Fruit fly (Drosophila melanogaster): ENCODE results near the gene NK7.1.
A peak's percentile ranks its signal among the peaks of the same experiment; 100 is the strongest.

NK7.1 gene

dm6 chr3R:14397927-14398326, 25.2 kb upstream of the NK7.1 start:
- TF ChIP-seq CG11617 (GFP tag; optimal IDR thresholded peaks at IDR 0.05) (no peak), Mnt (GFP tag; optimal IDR thresholded peaks at IDR 0.05) (no peak), cic (GFP tag; optimal IDR thresholded peaks at IDR 0.05) (no peak), CG33017 (tag; optimal IDR thresholded peaks at IDR 0.05) (no peak), bab1 (GFP tag; optimal IDR thresholded peaks at IDR 0.05) (no peak), Clk (GFP tag; optimal IDR thresholded peaks at IDR 0.05) (no peak), CG12768 (GFP tag; optimal IDR thresholded peaks at IDR 0.05) (no peak), kay (GFP tag; ENCODE audit: borderline replicate concordance) (no peak), cnc (optimal IDR thresholded peaks at IDR 0.05) (no peak)

dm6 chr3R:14391281-14391680, 18.5 kb upstream of the NK7.1 start:
- TF ChIP-seq CG5204 (GFP tag; optimal IDR thresholded peaks at IDR 0.05): peak; percentile 30
- TF ChIP-seq CG14711 (tag; optimal IDR thresholded peaks at IDR 0.05): peak; percentile 56
- TF ChIP-seq Clk (GFP tag; optimal IDR thresholded peaks at IDR 0.05): no peak
- TF ChIP-seq Mnt (GFP tag; optimal IDR thresholded peaks at IDR 0.05): peak; percentile 47
- peak; percentile 53 for TF ChIP-seq Crg-1 (GFP tag; optimal IDR thresholded peaks at IDR 0.05)
- peak; percentile 80 for TF ChIP-seq toe (GFP tag; optimal IDR thresholded peaks at IDR 0.05)
- TF ChIP-seq pad (GFP tag; optimal IDR thresholded peaks at IDR 0.05): peak; percentile 74
- no peak for TF ChIP-seq cic (GFP tag; optimal IDR thresholded peaks at IDR 0.05)
- no peak for TF ChIP-seq tj (GFP tag; optimal IDR thresholded peaks at IDR 0.05)
- TF ChIP-seq Hr96 (GFP tag; optimal IDR thresholded peaks at IDR 0.05): peak; percentile 66
- no peak for TF ChIP-seq CG11617 (GFP tag; optimal IDR thresholded peaks at IDR 0.05)
- TF ChIP-seq ovo (GFP tag; optimal IDR thresholded peaks at IDR 0.05): peak; percentile 41
- no peak for TF ChIP-seq cnc (optimal IDR thresholded peaks at IDR 0.05)
- TF ChIP-seq bab1 (GFP tag; optimal IDR thresholded peaks at IDR 0.05): peak; percentile 35
- no peak for TF ChIP-seq kay (GFP tag; ENCODE audit: borderline replicate concordance)
- TF ChIP-seq CG7045 (GFP tag; optimal IDR thresholded peaks at IDR 0.05): peak; percentile 74
- peak; percentile 3 for TF ChIP-seq CG12768 (GFP tag; optimal IDR thresholded peaks at IDR 0.05)
- TF ChIP-seq CG7101 (tag; optimal IDR thresholded peaks at IDR 0.05): peak; percentile 67
- no peak for TF ChIP-seq CG33017 (tag; optimal IDR thresholded peaks at IDR 0.05)
- peak; percentile 43 for TF ChIP-seq CG1620 (GFP tag; optimal IDR thresholded peaks at IDR 0.05)

dm6 chr3R:14390465-14390864, 17.7 kb upstream of the NK7.1 start:
- TF ChIP-seq Hr96 (GFP tag; optimal IDR thresholded peaks at IDR 0.05): no peak
- no peak for TF ChIP-seq CG5204 (GFP tag; optimal IDR thresholded peaks at IDR 0.05)
- TF ChIP-seq Clk (GFP tag; optimal IDR thresholded peaks at IDR 0.05): no peak
- no peak for TF ChIP-seq ovo (GFP tag; optimal IDR thresholded peaks at IDR 0.05)
- TF ChIP-seq CG7045 (GFP tag; optimal IDR thresholded peaks at IDR 0.05): no peak
- no peak for TF ChIP-seq pad (GFP tag; optimal IDR thresholded peaks at IDR 0.05)
- TF ChIP-seq CG7101 (tag; optimal IDR thresholded peaks at IDR 0.05): no peak
- no peak for TF ChIP-seq CG11617 (GFP tag; optimal IDR thresholded peaks at IDR 0.05)
- TF ChIP-seq bab1 (GFP tag; optimal IDR thresholded peaks at IDR 0.05): no peak

dm6 chr3R:14389258-14389657, 16.5 kb upstream of the NK7.1 start:
- TF ChIP-seq CG14711 (tag; optimal IDR thresholded peaks at IDR 0.05): no peak
- no peak for TF ChIP-seq kay (GFP tag; ENCODE audit: borderline replicate concordance)
- TF ChIP-seq CG7101 (tag; optimal IDR thresholded peaks at IDR 0.05): no peak
- TF ChIP-seq CG7045 (GFP tag; optimal IDR thresholded peaks at IDR 0.05): no peak

dm6 chr3R:14387840-14388239, 15.1 kb upstream of the NK7.1 start:
- TF ChIP-seq cnc (optimal IDR thresholded peaks at IDR 0.05) (no peak), kay (GFP tag; ENCODE audit: borderline replicate concordance) (no peak), cic (GFP tag; optimal IDR thresholded peaks at IDR 0.05) (no peak), Crg-1 (GFP tag; optimal IDR thresholded peaks at IDR 0.05) (no peak), CG12768 (GFP tag; optimal IDR thresholded peaks at IDR 0.05) (no peak), ovo (GFP tag; optimal IDR thresholded peaks at IDR 0.05) (no peak), Hr96 (GFP tag; optimal IDR thresholded peaks at IDR 0.05) (no peak), CG11617 (GFP tag; optimal IDR thresholded peaks at IDR 0.05) (no peak), bab1 (GFP tag; optimal IDR thresholded peaks at IDR 0.05) (no peak), CG7045 (GFP tag; optimal IDR thresholded peaks at IDR 0.05) (no peak), Clk (GFP tag; optimal IDR thresholded peaks at IDR 0.05) (no peak), CG14711 (tag; optimal IDR thresholded peaks at IDR 0.05) (no peak), CG7101 (tag; optimal IDR thresholded peaks at IDR 0.05) (no peak), CG33017 (tag; optimal IDR thresholded peaks at IDR 0.05) (no peak), Mnt (GFP tag; optimal IDR thresholded peaks at IDR 0.05) (no peak), tj (GFP tag; optimal IDR thresholded peaks at IDR 0.05) (no peak), pad (GFP tag; optimal IDR thresholded peaks at IDR 0.05) (no peak), CG1620 (GFP tag; optimal IDR thresholded peaks at IDR 0.05) (no peak), CG5204 (GFP tag; optimal IDR thresholded peaks at IDR 0.05) (no peak)

- TF ChIP-seq ovo (GFP tag; optimal IDR thresholded peaks at IDR 0.05): no peak
- no peak for TF ChIP-seq CG14711 (tag; optimal IDR thresholded peaks at IDR 0.05)
- TF ChIP-seq kay (GFP tag; ENCODE audit: borderline replicate concordance): no peak
- no peak for TF ChIP-seq Crg-1 (GFP tag; optimal IDR thresholded peaks at IDR 0.05)
- no peak for TF ChIP-seq CG7101 (tag; optimal IDR thresholded peaks at IDR 0.05)
- TF ChIP-seq cic (GFP tag; optimal IDR thresholded peaks at IDR 0.05): no peak
These were observed 13.5 kb upstream of the NK7.1 start for dm6 chr3R:14386088-14386822.

- TF ChIP-seq Mnt (GFP tag; optimal IDR thresholded peaks at IDR 0.05) (no peak), Hr96 (GFP tag; optimal IDR thresholded peaks at IDR 0.05) (no peak), CG1620 (GFP tag; optimal IDR thresholded peaks at IDR 0.05) (no peak), CG14711 (tag; optimal IDR thresholded peaks at IDR 0.05) (no peak), ovo (GFP tag; optimal IDR thresholded peaks at IDR 0.05) (no peak), CG5204 (GFP tag; optimal IDR thresholded peaks at IDR 0.05) (no peak), CG12768 (GFP tag; optimal IDR thresholded peaks at IDR 0.05) (no peak), kay (GFP tag; ENCODE audit: borderline replicate concordance) (no peak), Clk (GFP tag; optimal IDR thresholded peaks at IDR 0.05) (no peak), CG7101 (tag; optimal IDR thresholded peaks at IDR 0.05) (no peak), cic (GFP tag; optimal IDR thresholded peaks at IDR 0.05) (no peak), CG7045 (GFP tag; optimal IDR thresholded peaks at IDR 0.05) (no peak), bab1 (GFP tag; optimal IDR thresholded peaks at IDR 0.05) (no peak), toe (GFP tag; optimal IDR thresholded peaks at IDR 0.05) (no peak), cnc (optimal IDR thresholded peaks at IDR 0.05) (no peak), CG33017 (tag; optimal IDR thresholded peaks at IDR 0.05) (no peak), pad (GFP tag; optimal IDR thresholded peaks at IDR 0.05) (no peak), CG11617 (GFP tag; optimal IDR thresholded peaks at IDR 0.05) (no peak), tj (GFP tag; optimal IDR thresholded peaks at IDR 0.05) (no peak)
These were observed 11.8 kb upstream of the NK7.1 start for dm6 chr3R:14384502-14384901.

Measured in whole organism, adult.